Worm (Caenorhabditis elegans): ENCODE results near the gene F44E2.9.

F44E2.9 gene

DNA sequence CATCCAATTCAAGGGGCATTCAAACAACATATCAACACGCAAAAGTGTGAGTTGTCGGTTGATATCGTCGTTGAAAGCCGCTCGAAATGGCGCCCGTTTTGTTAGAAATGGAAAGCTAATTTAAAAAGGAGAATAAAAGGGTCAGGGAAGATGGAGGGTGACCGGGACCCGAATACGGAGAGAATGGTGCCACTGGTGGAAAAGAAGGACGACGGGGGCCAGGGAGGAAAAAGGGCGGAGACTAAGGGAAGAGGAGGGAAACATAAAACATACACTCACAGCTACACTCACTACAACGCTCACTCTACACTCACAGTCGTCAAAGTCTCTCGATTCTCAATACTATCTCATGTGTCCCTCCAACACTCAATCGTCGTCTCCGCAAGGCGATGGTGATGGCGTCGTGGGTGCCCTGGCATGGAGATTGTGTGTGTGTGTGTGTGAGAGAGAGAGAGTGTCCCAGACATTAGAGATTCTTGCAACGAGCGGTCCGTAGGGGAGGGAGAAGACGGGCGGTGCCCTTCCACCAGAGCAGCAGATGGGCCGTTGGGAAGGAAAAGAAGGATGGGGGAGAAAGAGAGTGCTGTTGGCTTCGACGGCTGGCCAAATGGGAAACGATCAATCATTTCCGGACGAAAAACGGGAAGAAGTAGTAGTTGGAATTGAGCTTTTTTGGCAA, 23.8 kb upstream of the F44E2.9 start:
- TF ChIP-seq drap-1 (GFP tag; optimal IDR thresholded peaks at IDR 0.05) = peak; percentile 74
- no peak for TF ChIP-seq elt-3 (tag; optimal IDR thresholded peaks at IDR 0.05)
- TF ChIP-seq mls-2 (tag; optimal IDR thresholded peaks at IDR 0.05) = peak; percentile 85
- TF ChIP-seq nhr-76 (tag; optimal IDR thresholded peaks at IDR 0.05) = no peak
- TF ChIP-seq pha-4 (tag; optimal IDR thresholded peaks at IDR 0.05) = peak; percentile 20
- no peak for TF ChIP-seq bed-3 (GFP tag; optimal IDR thresholded peaks at IDR 0.05)
- peak; percentile 21 for TF ChIP-seq nhr-2 (tag; optimal IDR thresholded peaks at IDR 0.05)
- TF ChIP-seq lsy-2 (tag; optimal IDR thresholded peaks at IDR 0.05) = peak; percentile 33
- TF ChIP-seq lin-13 (tag; optimal IDR thresholded peaks at IDR 0.05) = peak; percentile 2
- TF ChIP-seq flh-1 (GFP tag; optimal IDR thresholded peaks at IDR 0.05) = peak; percentile 34
- no peak for TF ChIP-seq zip-8 (tag; optimal IDR thresholded peaks at IDR 0.05)
- TF ChIP-seq nhr-28 (tag; optimal IDR thresholded peaks at IDR 0.05) = no peak
- peak; percentile 60 for TF ChIP-seq M03D4.4 (tag; optimal IDR thresholded peaks at IDR 0.05)
- TF ChIP-seq cnd-1 (tag; optimal IDR thresholded peaks at IDR 0.05) = peak; percentile 78
- TF ChIP-seq blmp-1 (tag; optimal IDR thresholded peaks at IDR 0.05) = no peak
- peak; percentile 87 for TF ChIP-seq mep-1 (tag; optimal IDR thresholded peaks at IDR 0.05)
- no peak for TF ChIP-seq snpc-4 (tag; optimal IDR thresholded peaks at IDR 0.05)
- no peak for TF ChIP-seq ceh-83 (GFP tag; optimal IDR thresholded peaks at IDR 0.05)
- peak; percentile 42 for TF ChIP-seq ceh-39 (tag; optimal IDR thresholded peaks at IDR 0.05)
- peak; percentile 23 for TF ChIP-seq ces-1 (GFP tag; optimal IDR thresholded peaks at IDR 0.05)
- peak; percentile 100 for TF ChIP-seq unc-120 (tag; optimal IDR thresholded peaks at IDR 0.05; ENCODE audit: poor library complexity, severe bottlenecking)
- peak; percentile 85 for TF ChIP-seq lin-32 (GFP tag; optimal IDR thresholded peaks at IDR 0.05)
- TF ChIP-seq sptf-1 (tag; optimal IDR thresholded peaks at IDR 0.05) = peak; percentile 60
- TF ChIP-seq mab-5 (tag; optimal IDR thresholded peaks at IDR 0.05) = no peak
- TF ChIP-seq unc-62 (GFP tag; optimal IDR thresholded peaks at IDR 0.05) = peak; percentile 91
- TF ChIP-seq tbx-8 (GFP tag; optimal IDR thresholded peaks at IDR 0.05) = peak; percentile 71
- peak; percentile 67 for TF ChIP-seq nhr-12 (tag; optimal IDR thresholded peaks at IDR 0.05)
- no peak for TF ChIP-seq sem-2 (GFP tag; optimal IDR thresholded peaks at IDR 0.05)
- TF ChIP-seq ceh-43 (GFP tag; optimal IDR thresholded peaks at IDR 0.05) = peak; percentile 23
- no peak for TF ChIP-seq ham-2 (GFP tag; optimal IDR thresholded peaks at IDR 0.05)
- TF ChIP-seq unc-39 (tag; optimal IDR thresholded peaks at IDR 0.05) = peak; percentile 22
- TF ChIP-seq nhr-237 (tag; optimal IDR thresholded peaks at IDR 0.05) = peak; percentile 19
- peak; percentile 57 for TF ChIP-seq ztf-11 (tag; optimal IDR thresholded peaks at IDR 0.05)
- no peak for TF ChIP-seq elt-1 (tag; optimal IDR thresholded peaks at IDR 0.05; ENCODE audit: borderline replicate concordance, insufficient read depth)
- TF ChIP-seq hlh-1 (tag; optimal IDR thresholded peaks at IDR 0.05) = peak; percentile 69

DNA sequence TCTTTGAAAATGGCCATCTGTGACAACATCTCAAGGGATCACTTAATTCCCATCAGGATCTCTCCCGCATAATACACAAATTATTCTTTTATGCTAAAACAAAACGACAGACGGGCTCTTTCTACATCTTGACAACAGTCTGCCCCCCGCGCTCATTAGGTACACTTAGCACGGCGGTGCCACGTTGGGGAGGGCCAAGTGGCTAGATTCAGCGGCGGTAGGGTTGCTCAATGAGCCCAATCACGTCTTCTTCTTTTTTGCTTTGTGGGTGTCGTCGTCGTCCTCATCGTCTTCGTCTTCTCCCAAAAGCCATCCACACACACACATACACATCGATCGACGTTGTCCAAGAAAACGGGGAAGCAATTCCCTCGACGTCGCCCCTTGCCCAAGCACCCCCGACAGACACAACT, 22.7 kb upstream of the F44E2.9 start:
- TF ChIP-seq bed-3 (GFP tag; optimal IDR thresholded peaks at IDR 0.05) (no peak), nhr-237 (tag; optimal IDR thresholded peaks at IDR 0.05) (no peak), ceh-43 (GFP tag; optimal IDR thresholded peaks at IDR 0.05) (no peak), mab-5 (tag; optimal IDR thresholded peaks at IDR 0.05) (no peak), tbx-8 (GFP tag; optimal IDR thresholded peaks at IDR 0.05) (no peak), blmp-1 (tag; optimal IDR thresholded peaks at IDR 0.05) (no peak), drap-1 (GFP tag; optimal IDR thresholded peaks at IDR 0.05) (no peak), ces-1 (GFP tag; optimal IDR thresholded peaks at IDR 0.05) (peak; percentile 87), lsy-2 (tag; optimal IDR thresholded peaks at IDR 0.05) (no peak), nhr-28 (tag; optimal IDR thresholded peaks at IDR 0.05) (no peak), hlh-1 (tag; optimal IDR thresholded peaks at IDR 0.05) (no peak), mls-2 (tag; optimal IDR thresholded peaks at IDR 0.05) (peak; percentile 68), cnd-1 (tag; optimal IDR thresholded peaks at IDR 0.05) (peak; percentile 85), ztf-11 (tag; optimal IDR thresholded peaks at IDR 0.05) (no peak), ham-2 (GFP tag; optimal IDR thresholded peaks at IDR 0.05) (peak; percentile 55), elt-3 (tag; optimal IDR thresholded peaks at IDR 0.05) (no peak), lin-13 (tag; optimal IDR thresholded peaks at IDR 0.05) (peak; percentile 26), ceh-39 (tag; optimal IDR thresholded peaks at IDR 0.05) (no peak), nhr-2 (tag; optimal IDR thresholded peaks at IDR 0.05) (no peak), ceh-83 (GFP tag; optimal IDR thresholded peaks at IDR 0.05) (no peak), unc-39 (tag; optimal IDR thresholded peaks at IDR 0.05) (no peak), unc-62 (GFP tag; optimal IDR thresholded peaks at IDR 0.05) (peak; percentile 14), lin-32 (GFP tag; optimal IDR thresholded peaks at IDR 0.05) (no peak), mep-1 (tag; optimal IDR thresholded peaks at IDR 0.05) (no peak), snpc-4 (tag; optimal IDR thresholded peaks at IDR 0.05) (no peak), sptf-1 (tag; optimal IDR thresholded peaks at IDR 0.05) (no peak), nhr-76 (tag; optimal IDR thresholded peaks at IDR 0.05) (no peak)
